Fruit fly (Drosophila melanogaster) whole organism, embryonic: ENCODE measurements around the gene CG5938.

Experiments used
- CG12391 ChIP-seq: fragments of 200-800 bp; sonication (Bioruptor generic); optimal IDR thresholded peaks from 3 replicates; lab custom pipeline; 2018; ENCODE audit warnings: missing biosample characterization, mild to moderate bottlenecking, missing genetic modification characterization, moderate library complexity
- CG14014 ChIP-seq: fragments of 200-800 bp; sonication (Bioruptor generic); IDR thresholded peaks from 2 replicates; pipeline ENCODE4 v1.3.6; 2022; ENCODE audit warnings: missing biosample characterization, missing genetic modification characterization
- CG14965 ChIP-seq: fragments of 200-800 bp; sonication (Bioruptor generic); optimal IDR thresholded peaks from 2 replicates; lab custom pipeline; 2016; ENCODE audit warnings: missing biosample characterization, missing genetic modification characterization, borderline replicate concordance
- CG1832 ChIP-seq: fragments of 200-800 bp; sonication (Bioruptor generic); optimal IDR thresholded peaks from 2 replicates; lab custom pipeline; 2017; ENCODE audit warnings: missing biosample characterization, mild to moderate bottlenecking, missing genetic modification characterization, inconsistent platforms
- CG18599 ChIP-seq: fragments of 200-800 bp; sonication (Bioruptor generic); optimal IDR thresholded peaks from 3 replicates; lab custom pipeline; 2017; ENCODE audit warnings: missing biosample characterization, missing genetic modification characterization, mild to moderate bottlenecking, moderate library complexity, missing genetic modification reagents
- CG18764 ChIP-seq: fragments of 200-800 bp; sonication (Bioruptor generic); optimal IDR thresholded peaks from 3 replicates; lab custom pipeline; 2016; ENCODE audit warnings: missing biosample characterization, missing genetic modification characterization
- CG2875 ChIP-seq: fragments of 200-800 bp; sonication (Bioruptor generic); optimal IDR thresholded peaks from 2 replicates; lab custom pipeline; 2017; ENCODE audit warnings: missing biosample characterization, mild to moderate bottlenecking, missing genetic modification characterization, missing genetic modification reagents
- CG30431 ChIP-seq: fragments of 200-800 bp; sonication (Bioruptor generic); optimal IDR thresholded peaks from 2 replicates; lab custom pipeline; 2017; ENCODE audit warnings: missing biosample characterization, missing genetic modification characterization
- CG3407 ChIP-seq: fragments of 200-800 bp; sonication (Bioruptor generic); optimal IDR thresholded peaks from 2 replicates; lab custom pipeline; 2018; ENCODE audit warnings: missing biosample characterization, mild to moderate bottlenecking, missing genetic modification characterization
- CG43689 ChIP-seq: fragments of 200-800 bp; sonication (Bioruptor generic); IDR thresholded peaks from 2 replicates; pipeline ENCODE4 v1.3.6; 2022; ENCODE audit warnings: missing biosample characterization, missing genetic modification characterization
- CG5180 ChIP-seq: fragments of 200-800 bp; sonication (Bioruptor generic); optimal IDR thresholded peaks from 3 replicates; lab custom pipeline; 2017; ENCODE audit warnings: missing biosample characterization, missing genetic modification characterization, mild to moderate bottlenecking, moderate library complexity, missing genetic modification reagents
- CG6272 ChIP-seq: fragments of 200-800 bp; sonication (Bioruptor generic); IDR thresholded peaks from 2 replicates; pipeline ENCODE4 v1.3.6; 2022; ENCODE audit warnings: missing biosample characterization, missing genetic modification characterization
- CG6813 ChIP-seq: fragments of 200-800 bp; sonication (Bioruptor generic); optimal IDR thresholded peaks from 2 replicates; lab custom pipeline; 2017; ENCODE audit warnings: missing biosample characterization, missing genetic modification characterization, mild to moderate bottlenecking, moderate library complexity, missing genetic modification reagents
- CG8089 ChIP-seq: fragments of 200-800 bp; sonication (Bioruptor generic); optimal IDR thresholded peaks from 3 replicates; lab custom pipeline; 2016; ENCODE audit warnings: missing biosample characterization, missing genetic modification characterization
- CG8290 ChIP-seq, 3 experiments: fragments of 200-800 bp; sonication (Bioruptor generic); optimal IDR thresholded peaks; 2 replicates each; lab custom pipeline; 2016 to 2019; ENCODE audit warnings: missing biosample characterization in 3 of 3, missing genetic modification characterization in 3 of 3, mild to moderate bottlenecking in 2 of 3, moderate library complexity in 1 of 3
- CG8765 ChIP-seq: fragments of 200-800 bp; sonication (Bioruptor generic); IDR thresholded peaks from 2 replicates; pipeline ENCODE4 v1.3.6; 2022; ENCODE audit warnings: missing biosample characterization, missing genetic modification characterization
- Doc3 ChIP-seq: fragments of 200-800 bp; sonication (Bioruptor generic); IDR thresholded peaks from 3 replicates; pipeline ENCODE4 v1.3.6; 2022; ENCODE audit warnings: missing biosample characterization, missing genetic modification characterization; ENCODE audit not compliant: partially characterized antibody
- Eip74EF ChIP-seq, 2 experiments: fragments of 200-800 bp in 1 of 2; fragments of >200 bp in 1 of 2; sonication (Bioruptor generic) in 1 of 2; optimal IDR thresholded peaks; 2 replicates each; lab custom pipeline; 2017 to 2019; ENCODE audit warnings: missing biosample characterization in 2 of 2, missing genetic modification characterization in 2 of 2, mild to moderate bottlenecking in 1 of 2, moderate library complexity in 1 of 2
- Elba2 ChIP-seq: fragments of 200-800 bp; sonication (Bioruptor generic); optimal IDR thresholded peaks from 3 replicates; lab custom pipeline; 2016; ENCODE audit warnings: missing biosample characterization, missing genetic modification characterization
- Fer1 ChIP-seq: fragments of 200-800 bp; sonication (Bioruptor generic); optimal IDR thresholded peaks from 2 replicates; lab custom pipeline; 2017; ENCODE audit warnings: missing biosample characterization, mild to moderate bottlenecking, missing genetic modification characterization
- Gsc ChIP-seq: fragments of 200-800 bp; sonication (Bioruptor generic); IDR thresholded peaks from 2 replicates; pipeline ENCODE4 v1.3.6; 2022; ENCODE audit warnings: missing biosample characterization, missing genetic modification characterization
- Hr39 ChIP-seq: fragments of >200 bp; optimal IDR thresholded peaks from 2 replicates; lab custom pipeline; 2017
- Hr51 ChIP-seq, 2 experiments: fragments of 200-800 bp; sonication (Bioruptor generic); optimal IDR thresholded peaks; 2 replicates in 1 of 2; 3 replicates in 1 of 2; lab custom pipeline; 2016 to 2018; ENCODE audit warnings: missing biosample characterization in 2 of 2, missing genetic modification characterization in 2 of 2, mild to moderate bottlenecking in 1 of 2, moderate library complexity in 1 of 2
- Jarid2 ChIP-seq: fragments of 200-800 bp; sonication (Bioruptor generic); optimal IDR thresholded peaks from 3 replicates; lab custom pipeline; 2017; ENCODE audit warnings: mild to moderate bottlenecking, missing biosample characterization, missing genetic modification reagents, missing genetic modification characterization
- MESR4 ChIP-seq: fragments of 200-800 bp; sonication (Bioruptor generic); optimal IDR thresholded peaks from 2 replicates; lab custom pipeline; 2018; ENCODE audit warnings: missing biosample characterization, mild to moderate bottlenecking, missing genetic modification characterization, moderate library complexity
- Oli ChIP-seq: fragments of 200-800 bp; sonication (Bioruptor generic); optimal IDR thresholded peaks from 2 replicates; lab custom pipeline; 2018; ENCODE audit warnings: missing biosample characterization, mild to moderate bottlenecking, missing genetic modification characterization, moderate library complexity
- Ravus ChIP-seq: fragments of 200-800 bp; sonication (Bioruptor generic); IDR thresholded peaks from 2 replicates; pipeline ENCODE4 v1.3.6; 2022; ENCODE audit warnings: missing biosample characterization, missing genetic modification characterization
- Sox100B ChIP-seq: fragments of 200-800 bp; sonication (Bioruptor generic); optimal IDR thresholded peaks from 3 replicates; lab custom pipeline; 2018; ENCODE audit warnings: missing biosample characterization, mild to moderate bottlenecking, missing genetic modification characterization
- Usf ChIP-seq: fragments of 200-800 bp; sonication (Bioruptor generic); optimal IDR thresholded peaks from 2 replicates; lab custom pipeline; 2017; ENCODE audit warnings: missing genotype, missing biosample characterization, missing genetic modification characterization
- bowl ChIP-seq: fragments of 200-800 bp; sonication (Bioruptor generic); IDR thresholded peaks from 2 replicates; pipeline ENCODE4 v1.3.6; 2022; ENCODE audit warnings: missing biosample characterization, missing genetic modification characterization
- cg ChIP-seq: fragments of 200-800 bp; sonication (Bioruptor generic); optimal IDR thresholded peaks from 3 replicates; lab custom pipeline; 2019; ENCODE audit warnings: missing biosample characterization, mild to moderate bottlenecking, missing genetic modification characterization, moderate library complexity
- corto ChIP-seq: fragments of 200-800 bp; sonication (Bioruptor generic); optimal IDR thresholded peaks from 2 replicates; lab custom pipeline; 2016; ENCODE audit warnings: missing biosample characterization, mild to moderate bottlenecking, missing genetic modification characterization, moderate library complexity
- danr ChIP-seq: fragments of 200-800 bp; sonication (Bioruptor generic); IDR thresholded peaks from 2 replicates; pipeline ENCODE4 v1.3.6; 2022; ENCODE audit warnings: missing biosample characterization, missing genetic modification characterization
- dpn ChIP-seq, 2 experiments: fragments of 200-800 bp; sonication (Bioruptor generic); optimal IDR thresholded peaks; 3 replicates each; lab custom pipeline; 2016; ENCODE audit warnings: missing biosample characterization in 2 of 2, missing genetic modification characterization in 2 of 2
- fd96Cb ChIP-seq: fragments of 200-800 bp; sonication (Bioruptor generic); optimal IDR thresholded peaks from 2 replicates; lab custom pipeline; 2018; ENCODE audit warnings: missing biosample characterization, mild to moderate bottlenecking, missing genetic modification characterization, moderate library complexity
- ham ChIP-seq: fragments of 200-800 bp; sonication (Bioruptor generic); IDR thresholded peaks from 2 replicates; pipeline ENCODE4 v1.3.6; 2022; ENCODE audit warnings: missing biosample characterization, missing genetic modification characterization
- jumu ChIP-seq: fragments of 200-800 bp; sonication (Bioruptor generic); optimal IDR thresholded peaks from 3 replicates; lab custom pipeline; 2016; ENCODE audit warnings: missing biosample characterization, missing genetic modification characterization
- ken ChIP-seq: fragments of 200-800 bp; sonication (Bioruptor generic); IDR thresholded peaks from 3 replicates; pipeline ENCODE4 v1.3.6; 2022; ENCODE audit warnings: missing biosample characterization, missing genetic modification characterization
- lbe ChIP-seq: fragments of 200-800 bp; sonication (Bioruptor generic); optimal IDR thresholded peaks from 2 replicates; lab custom pipeline; 2016; ENCODE audit warnings: missing biosample characterization, mild to moderate bottlenecking, missing genetic modification characterization
- pzg ChIP-seq: fragments of 200-800 bp; sonication (Bioruptor generic); optimal IDR thresholded peaks from 3 replicates; lab custom pipeline; 2018; ENCODE audit warnings: missing biosample characterization, mild to moderate bottlenecking, missing genetic modification characterization, moderate library complexity
- slbo ChIP-seq: fragments of 200-800 bp; sonication (Bioruptor generic); IDR thresholded peaks from 2 replicates; pipeline ENCODE4 v1.3.6; 2022; ENCODE audit warnings: missing biosample characterization, missing genetic modification characterization
- sna ChIP-seq: fragments of 200-800 bp; sonication (Bioruptor generic); IDR thresholded peaks from 2 replicates; pipeline ENCODE4 v1.3.6; 2022; ENCODE audit warnings: missing biosample characterization, missing genetic modification characterization; ENCODE audit not compliant: partially characterized antibody
- ssp ChIP-seq: fragments of 200-800 bp; sonication (Bioruptor generic); IDR thresholded peaks from 2 replicates; pipeline ENCODE4 v1.3.6; 2022; ENCODE audit warnings: missing biosample characterization, missing genetic modification characterization
- tin ChIP-seq: fragments of 200-800 bp; sonication (Bioruptor generic); optimal IDR thresholded peaks from 3 replicates; lab custom pipeline; 2016; ENCODE audit warnings: missing biosample characterization, missing genetic modification characterization
- unpg ChIP-seq: fragments of 200-800 bp; sonication (Bioruptor generic); optimal IDR thresholded peaks from 3 replicates; lab custom pipeline; 2018; ENCODE audit warnings: missing biosample characterization, mild to moderate bottlenecking, missing genetic modification characterization, moderate library complexity
- vvl ChIP-seq: fragments of 200-800 bp; sonication (Bioruptor generic); IDR thresholded peaks from 2 replicates; pipeline ENCODE4 v1.3.6; 2022; ENCODE audit warnings: missing biosample characterization, missing genetic modification characterization
- zf30C ChIP-seq: fragments of 200-800 bp; sonication (Bioruptor generic); optimal IDR thresholded peaks from 3 replicates; lab custom pipeline; 2018; ENCODE audit warnings: missing biosample characterization, mild to moderate bottlenecking, missing genetic modification characterization

Gene CG5938

DNA sequence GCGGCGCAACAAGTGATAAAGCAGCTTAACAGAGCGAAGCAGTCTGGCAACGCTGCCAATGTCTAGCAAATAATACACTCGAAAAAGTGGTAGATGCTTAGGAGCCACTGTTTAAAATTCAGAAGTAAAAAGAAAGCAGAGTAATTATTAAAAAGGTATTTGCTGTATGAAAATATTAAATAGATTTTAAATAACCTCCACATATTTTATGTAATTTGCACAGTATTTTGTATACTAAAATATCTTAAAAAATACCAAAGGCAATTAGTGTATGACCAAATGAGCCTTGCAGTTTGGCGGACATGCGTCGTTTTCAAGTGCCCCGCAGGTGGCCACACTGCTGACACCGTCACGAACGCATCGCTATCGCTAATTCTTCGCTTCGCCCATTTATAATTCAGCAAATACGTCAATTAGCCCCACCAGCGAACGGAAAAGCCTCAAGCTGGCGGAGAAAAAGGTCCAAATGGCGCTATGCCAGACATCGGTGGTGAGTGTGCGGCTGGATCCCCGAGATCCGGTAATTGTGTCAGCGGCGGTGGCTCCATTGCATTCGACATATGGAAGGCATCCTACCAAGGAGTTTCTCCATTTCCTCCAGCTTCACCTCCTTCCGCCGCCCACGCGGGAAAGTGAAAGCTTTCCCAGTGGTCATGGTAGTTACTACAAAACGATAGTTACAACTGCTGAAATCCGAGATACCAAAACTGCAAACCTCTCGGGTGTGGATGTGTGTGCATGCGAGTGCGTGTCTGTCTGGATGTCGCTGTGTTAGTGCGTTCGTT, 21.3 kb upstream of the CG5938 start, which contains the start of gene pll (continued):
- TF ChIP-seq Usf (GFP tag; lab: Kevin White, UChicago) (no peak), CG12391 (tag; lab: Kevin White, UChicago) (peak; percentile 92), Jarid2 (peak; percentile 28), Oli (peak; percentile 62), vvl (GFP tag; lab: Robert Waterston, UW) (peak; percentile 93), Hr39 (lab: Kevin White, UChicago) (no peak), Ravus (GFP tag; lab: Robert Waterston, UW) (peak; percentile 46; the same call in 1 of the 2 replicates), cg (GFP tag; lab: Kevin White, UChicago) (peak; percentile 75), slbo (peak; percentile 96), Eip74EF (GFP tag; optimal IDR thresholded peaks at IDR 0.05; lab: Kevin White, UChicago) (no peak), CG8290 (GFP tag; optimal IDR thresholded peaks at IDR 0.05; lab: Kevin White, UChicago) (no peak), CG8290 (tag; optimal IDR thresholded peaks at IDR 0.05; lab: Kevin White, UChicago) (no peak), ssp (peak; percentile 82), unpg (GFP tag; lab: Kevin White, UChicago) (peak; percentile 84), CG6272 (peak; percentile 87), sna (GFP tag; lab: Robert Waterston, UW) (no peak), CG5180 (GFP tag; lab: Kevin White, UChicago) (no peak), Gsc (0 out of 2 replicates have a peak, but pooled peaks have one; percentile 32), bowl (GFP tag; lab: Robert Waterston, UW) (peak; percentile 49; the same call in 1 of the 2 replicates), corto (GFP tag; lab: Kevin White, UChicago) (no peak), CG1832 (GFP tag; lab: Kevin White, UChicago) (no peak), pzg (peak; percentile 93), Hr51 (GFP tag; optimal IDR thresholded peaks at IDR 0.05; lab: Kevin White, UChicago) (peak; percentile 70 to 77), jumu (GFP tag; lab: Kevin White, UChicago) (peak; percentile 47), ken (peak; percentile 86), danr (GFP tag; lab: Robert Waterston, UW) (peak; percentile 5; the same call in 1 of the 2 replicates), zf30C (GFP tag; lab: Kevin White, UChicago) (peak; percentile 90), Doc3 (GFP tag; lab: Robert Waterston, UW) (no peak), CG18764 (GFP tag; lab: Kevin White, UChicago) (peak; percentile 66), MESR4 (GFP tag; lab: Kevin White, UChicago) (peak; percentile 76), CG14014 (GFP tag; lab: Robert Waterston, UW) (peak; percentile 85), dpn (GFP tag; optimal IDR thresholded peaks at IDR 0.05; lab: Kevin White, UChicago) (peak; percentile 84 to 90), CG18599 (GFP tag; lab: Kevin White, UChicago) (peak; percentile 88), CG30431 (GFP tag; lab: Kevin White, UChicago) (peak; percentile 48), Elba2 (GFP tag; lab: Kevin White, UChicago) (peak; percentile 45), ham (GFP tag; lab: Robert Waterston, UW) (no peak), CG3407 (peak; percentile 11), fd96Cb (tag; lab: Kevin White, UChicago) (peak; percentile 75), lbe (GFP tag; lab: Kevin White, UChicago) (no peak), CG43689 (GFP tag; lab: Robert Waterston, UW) (peak; percentile 60; the same call in 1 of the 2 replicates), Sox100B (GFP tag; lab: Kevin White, UChicago) (no peak), tin (GFP tag; lab: Kevin White, UChicago) (peak; percentile 79), CG8089 (peak; percentile 38), CG8765 (GFP tag; lab: Robert Waterston, UW) (peak; percentile 61; the same call in 1 of the 2 replicates), CG6813 (GFP tag; lab: Kevin White, UChicago) (peak; percentile 39), CG2875 (GFP tag; lab: Kevin White, UChicago) (no peak), Fer1 (GFP tag; lab: Kevin White, UChicago) (peak; percentile 72), CG14965 (GFP tag; lab: Kevin White, UChicago) (no peak)
